Worm (Caenorhabditis elegans): ENCODE measurements around the gene C47G2.4.

- TF ChIP-seq ztf-4 (tag; optimal IDR thresholded peaks at IDR 0.05): no peak
- TF ChIP-seq C34F6.9 (tag; optimal IDR thresholded peaks at IDR 0.05): no peak
- TF ChIP-seq ama-1 (optimal IDR thresholded peaks at IDR 0.05): no peak
These were observed 46.0 kb downstream of the C47G2.4 start, which contains the start of gene T06D8.10 for ce11 chrII:11247414-11247813.
